Fruit fly (Drosophila melanogaster) whole organism, embryonic: ENCODE results near the gene CG10165.
A peak's percentile ranks its signal among the peaks of the same experiment; 100 is the strongest.

Source experiments
- ATbp ChIP-seq: fragments of 200-800 bp; sonication (Bioruptor generic); optimal IDR thresholded peaks from 2 replicates; lab custom pipeline; 2017; ENCODE audit warnings: missing biosample characterization, mild to moderate bottlenecking, missing genetic modification characterization, missing genetic modification reagents
- B-H2 ChIP-seq: fragments of 200-800 bp; sonication (Bioruptor generic); optimal IDR thresholded peaks from 2 replicates; lab custom pipeline; 2018; ENCODE audit warnings: missing biosample characterization, mild to moderate bottlenecking, missing genetic modification characterization
- BEAF-32 ChIP-seq: fragments of 200-800 bp; sonication (Bioruptor generic); optimal IDR thresholded peaks from 3 replicates; lab custom pipeline; 2017; ENCODE audit warnings: missing biosample characterization, missing genetic modification characterization, mild to moderate bottlenecking, moderate library complexity, missing genetic modification reagents
- Bgb ChIP-seq: fragments of 200-800 bp; sonication (Bioruptor generic); IDR thresholded peaks from 2 replicates; pipeline ENCODE4 v1.3.6; 2022; ENCODE audit warnings: missing biosample characterization, missing genetic modification characterization; ENCODE audit not compliant: partially characterized antibody
- Blimp-1 ChIP-seq: fragments of 200-800 bp; sonication (Bioruptor generic); optimal IDR thresholded peaks from 3 replicates; lab custom pipeline; 2018; ENCODE audit warnings: missing biosample characterization, missing genetic modification characterization, mild to moderate bottlenecking, moderate library complexity, missing genetic modification reagents
- CG11093 ChIP-seq: fragments of 200-800 bp; sonication (Bioruptor generic); IDR thresholded peaks from 3 replicates; pipeline ENCODE4 v1.3.6; 2022; ENCODE audit warnings: missing biosample characterization, missing genetic modification characterization
- CG11723 ChIP-seq: fragments of 200-800 bp; sonication (Bioruptor generic); optimal IDR thresholded peaks from 2 replicates; lab custom pipeline; 2017; ENCODE audit warnings: missing biosample characterization, mild to moderate bottlenecking, missing genetic modification characterization
- CG12155 ChIP-seq: fragments of 200-800 bp; sonication (Bioruptor generic); optimal IDR thresholded peaks from 3 replicates; lab custom pipeline; 2016; ENCODE audit warnings: missing biosample characterization, missing genetic modification characterization
- CG13894 ChIP-seq: fragments of 200-800 bp; sonication (Bioruptor generic); optimal IDR thresholded peaks from 3 replicates; lab custom pipeline; 2018; ENCODE audit warnings: missing biosample characterization, mild to moderate bottlenecking, missing genetic modification characterization, moderate library complexity
- CG14050 ChIP-seq: fragments of 200-800 bp; sonication (Bioruptor generic); IDR thresholded peaks from 3 replicates; pipeline ENCODE4 v1.3.6; 2022; ENCODE audit warnings: missing biosample characterization, missing genetic modification characterization
- CG16815 ChIP-seq: fragments of 200-800 bp; sonication (Bioruptor generic); optimal IDR thresholded peaks from 3 replicates; lab custom pipeline; 2017; ENCODE audit warnings: missing biosample characterization, mild to moderate bottlenecking, missing genetic modification characterization
- CG16863 ChIP-seq: fragments of 200-800 bp; sonication (Bioruptor generic); optimal IDR thresholded peaks from 3 replicates; lab custom pipeline; 2016; ENCODE audit warnings: missing biosample characterization, missing genetic modification characterization
- CG30020 ChIP-seq: fragments of 200-800 bp; optimal IDR thresholded peaks from 2 replicates; lab custom pipeline; 2019; ENCODE audit warnings: missing biosample characterization, mild to moderate bottlenecking, missing genetic modification characterization, moderate library complexity
- CG5180 ChIP-seq: fragments of 200-800 bp; sonication (Bioruptor generic); optimal IDR thresholded peaks from 3 replicates; lab custom pipeline; 2017; ENCODE audit warnings: missing biosample characterization, missing genetic modification characterization, mild to moderate bottlenecking, moderate library complexity, missing genetic modification reagents
- CG5245 ChIP-seq: fragments of 200-800 bp; sonication (Bioruptor generic); optimal IDR thresholded peaks from 3 replicates; lab custom pipeline; 2016; ENCODE audit warnings: missing biosample characterization, missing genetic modification characterization
- CG5953 ChIP-seq: fragments of 200-800 bp; sonication (Bioruptor generic); IDR thresholded peaks from 2 replicates; pipeline ENCODE4 v1.3.6; 2022; ENCODE audit warnings: missing biosample characterization, missing genetic modification characterization
- CG6765 ChIP-seq: fragments of 200-800 bp; sonication (Bioruptor generic); optimal IDR thresholded peaks from 3 replicates; lab custom pipeline; 2017; ENCODE audit warnings: missing biosample characterization, mild to moderate bottlenecking, missing genetic modification characterization
- CG7372 ChIP-seq: fragments of 200-800 bp; sonication (Bioruptor generic); IDR thresholded peaks from 2 replicates; pipeline ENCODE4 v1.3.6; 2022; ENCODE audit warnings: missing biosample characterization, missing genetic modification characterization
- CG7963 ChIP-seq: fragments of 200-800 bp; sonication (Bioruptor generic); IDR thresholded peaks from 3 replicates; pipeline ENCODE4 v1.3.6; 2022; ENCODE audit warnings: missing biosample characterization, missing genetic modification characterization; ENCODE audit not compliant: partially characterized antibody
- CG9727 ChIP-seq: fragments of 200-800 bp; sonication (Bioruptor generic); optimal IDR thresholded peaks from 3 replicates; lab custom pipeline; 2017; ENCODE audit warnings: missing biosample characterization, mild to moderate bottlenecking, missing genetic modification characterization
- Camta ChIP-seq: fragments of 200-800 bp; sonication (Bioruptor generic); optimal IDR thresholded peaks from 2 replicates; lab custom pipeline; 2016; ENCODE audit warnings: missing biosample characterization, missing genetic modification characterization
- CkIIα-i1 ChIP-seq: fragments of 200-800 bp; sonication (Bioruptor generic); IDR thresholded peaks from 2 replicates; pipeline ENCODE4 v1.3.6; 2022; ENCODE audit warnings: missing biosample characterization, missing genetic modification characterization
- H2.0 ChIP-seq: fragments of 200-800 bp; sonication (Bioruptor generic); IDR thresholded peaks from 2 replicates; pipeline ENCODE4 v1.3.6; 2022; ENCODE audit warnings: missing biosample characterization, missing genetic modification characterization
- Nf-YB ChIP-seq: fragments of 200-800 bp; sonication (Bioruptor generic); optimal IDR thresholded peaks from 3 replicates; lab custom pipeline; 2019; ENCODE audit warnings: missing biosample characterization, mild to moderate bottlenecking, missing genetic modification characterization, moderate library complexity
- PHDP ChIP-seq: fragments of 200-800 bp; sonication (Bioruptor generic); optimal IDR thresholded peaks from 3 replicates; lab custom pipeline; 2018; ENCODE audit warnings: missing biosample characterization, mild to moderate bottlenecking, missing genetic modification characterization, moderate library complexity
- Pdp1 ChIP-seq, 2 experiments: fragments of 200-800 bp; sonication (Bioruptor generic); optimal IDR thresholded peaks; 3 replicates each; lab custom pipeline; 2016; ENCODE audit warnings: missing biosample characterization in 2 of 2, missing genetic modification characterization in 2 of 2, mild to moderate bottlenecking in 1 of 2, moderate library complexity in 1 of 2
- Scr ChIP-seq: fragments of 200-800 bp; sonication (Bioruptor generic); IDR thresholded peaks from 2 replicates; pipeline ENCODE4 v1.3.6; 2022; ENCODE audit warnings: missing biosample characterization, missing genetic modification characterization; ENCODE audit not compliant: partially characterized antibody
- Sry-β ChIP-seq: fragments of 200-800 bp; sonication (Bioruptor generic); optimal IDR thresholded peaks from 2 replicates; lab custom pipeline; 2018; ENCODE audit warnings: missing biosample characterization, mild to moderate bottlenecking, missing genetic modification characterization, moderate library complexity
- Stat92E ChIP-seq, 3 experiments: fragments of >200 bp in 2 of 3; fragments of 200-800 bp in 1 of 3; sonication (Bioruptor generic) in 1 of 3; optimal IDR thresholded peaks; 2 replicates each; lab custom pipeline; 2017 to 2019; ENCODE audit warnings: missing biosample characterization in 3 of 3, missing genetic modification characterization in 3 of 3, mild to moderate bottlenecking in 1 of 3, moderate library complexity in 1 of 3
- TFAM ChIP-seq: fragments of 200-800 bp; sonication (Bioruptor generic); optimal IDR thresholded peaks from 2 replicates; lab custom pipeline; 2017; ENCODE audit warnings: missing biosample characterization, missing genetic modification characterization, inconsistent platforms
- Trl ChIP-seq, 3 experiments: fragments of >200 bp in 2 of 3; fragments of 200-800 bp in 1 of 3; sonication (Bioruptor generic) in 1 of 3; optimal IDR thresholded peaks; 2 replicates in 1 of 3; 3 replicates in 2 of 3; lab custom pipeline; 2016 to 2017; ENCODE audit warnings: missing biosample characterization in 1 of 3, missing genetic modification characterization in 1 of 3
- Xrp1 ChIP-seq: fragments of 200-800 bp; sonication (Bioruptor generic); IDR thresholded peaks from 2 replicates; pipeline ENCODE4 v1.3.6; 2022; ENCODE audit warnings: missing biosample characterization, missing genetic modification characterization
- YL-1 ChIP-seq: fragments of 200-800 bp; sonication (Bioruptor generic); optimal IDR thresholded peaks from 3 replicates; lab custom pipeline; 2017; ENCODE audit warnings: missing biosample characterization, mild to moderate bottlenecking, missing genetic modification characterization
- amos ChIP-seq: fragments of 200-800 bp; sonication (Bioruptor generic); IDR thresholded peaks from 2 replicates; pipeline ENCODE4 v1.3.6; 2022; ENCODE audit warnings: missing biosample characterization, missing genetic modification characterization; ENCODE audit not compliant: partially characterized antibody
- ash1 ChIP-seq: fragments of 200-800 bp; sonication (Bioruptor generic); optimal IDR thresholded peaks from 2 replicates; lab custom pipeline; 2018; ENCODE audit warnings: missing biosample characterization, mild to moderate bottlenecking, missing genetic modification characterization
- cad ChIP-seq: fragments of >200 bp; optimal IDR thresholded peaks from 2 replicates; lab custom pipeline; 2017; ENCODE audit warnings: missing biosample characterization, missing genetic modification characterization
- chinmo ChIP-seq: fragments of 200-800 bp; sonication (Bioruptor generic); IDR thresholded peaks from 4 replicates; pipeline ENCODE4 v1.3.6; 2022; ENCODE audit warnings: missing biosample characterization, missing genetic modification characterization; ENCODE audit not compliant: partially characterized antibody
- chn ChIP-seq: fragments of 200-800 bp; sonication (Bioruptor generic); optimal IDR thresholded peaks from 2 replicates; lab custom pipeline; 2016; ENCODE audit warnings: missing biosample characterization, missing genetic modification characterization
- crc ChIP-seq: fragments of 200-800 bp; sonication (Bioruptor generic); optimal IDR thresholded peaks from 2 replicates; lab custom pipeline; 2016; ENCODE audit warnings: missing biosample characterization, missing genetic modification characterization
- croc ChIP-seq: fragments of 200-800 bp; sonication (Bioruptor generic); conservative IDR thresholded peaks from 3 replicates; pipeline ENCODE4 v1.3.6; 2022; ENCODE audit warnings: missing biosample characterization, missing genetic modification characterization
- dmrt11E ChIP-seq: fragments of 200-800 bp; sonication (Bioruptor generic); optimal IDR thresholded peaks from 3 replicates; lab custom pipeline; 2018; ENCODE audit warnings: missing biosample characterization, mild to moderate bottlenecking, missing genetic modification characterization, moderate library complexity
- ems ChIP-seq: fragments of 200-800 bp; sonication (Bioruptor generic); optimal IDR thresholded peaks from 3 replicates; lab custom pipeline; 2016; ENCODE audit warnings: missing biosample characterization, missing genetic modification characterization
- fru ChIP-seq: fragments of >200 bp; optimal IDR thresholded peaks from 2 replicates; lab custom pipeline; 2017
- gce ChIP-seq: fragments of 200-800 bp; sonication (Bioruptor generic); IDR thresholded peaks from 3 replicates; pipeline ENCODE4 v1.3.6; 2022; ENCODE audit warnings: missing biosample characterization, missing genetic modification characterization
- gsb-n ChIP-seq: fragments of 200-800 bp; sonication (Bioruptor generic); optimal IDR thresholded peaks from 3 replicates; lab custom pipeline; 2018; ENCODE audit warnings: missing biosample characterization, mild to moderate bottlenecking, missing genetic modification characterization
- rib ChIP-seq: fragments of 200-800 bp; sonication (Bioruptor generic); IDR thresholded peaks from 2 replicates; pipeline ENCODE4 v1.3.6; 2022; ENCODE audit warnings: missing biosample characterization, missing genetic modification characterization
- ro ChIP-seq: fragments of 200-800 bp; sonication (Bioruptor generic); IDR thresholded peaks from 2 replicates; pipeline ENCODE4 v1.3.6; 2022; ENCODE audit warnings: missing biosample characterization, missing genetic modification characterization
- sd ChIP-seq: fragments of 200-800 bp; sonication (Bioruptor generic); optimal IDR thresholded peaks from 3 replicates; lab custom pipeline; 2018; ENCODE audit warnings: missing biosample characterization, mild to moderate bottlenecking, missing genetic modification characterization, moderate library complexity
- wor ChIP-seq: fragments of 200-800 bp; sonication (Bioruptor generic); IDR thresholded peaks from 2 replicates; pipeline ENCODE4 v1.3.6; 2022; ENCODE audit warnings: missing biosample characterization, missing genetic modification characterization
- zfh1 ChIP-seq: fragments of 200-800 bp; sonication (Bioruptor generic); IDR thresholded peaks from 3 replicates; pipeline ENCODE4 v1.3.6; 2022; ENCODE audit warnings: missing biosample characterization, missing genetic modification characterization
- zfh2 ChIP-seq: fragments of 200-800 bp; sonication (Bioruptor generic); optimal IDR thresholded peaks from 2 replicates; lab custom pipeline; 2016; ENCODE audit warnings: missing biosample characterization, missing genetic modification characterization

CG10165 gene

dm6 chr2L:19526316-19526715 is 3.8 kb downstream of the CG10165 start, which contains the start of the genes Dpm1 and CG10137 (continued):
- TF ChIP-seq ATbp (GFP tag; lab: Kevin White, UChicago) (no peak), BEAF-32 (GFP tag; lab: Kevin White, UChicago) (peak; percentile 82), chn (no peak), H2.0 (GFP tag; lab: Robert Waterston, UW) (no peak), Trl (optimal IDR thresholded peaks at IDR 0.05; lab: Kevin White, UChicago) (no peak), Trl (GFP tag; optimal IDR thresholded peaks at IDR 0.05; lab: Kevin White, UChicago) (no peak), Xrp1 (GFP tag; lab: Robert Waterston, UW) (no peak), fru (lab: Kevin White, UChicago) (no peak), YL-1 (peak; percentile 35), crc (GFP tag; lab: Kevin White, UChicago) (no peak), Sry-β (GFP tag; lab: Kevin White, UChicago) (no peak), ems (GFP tag; lab: Kevin White, UChicago) (no peak), Blimp-1 (GFP tag; lab: Kevin White, UChicago) (no peak), TFAM (no peak), CG5180 (GFP tag; lab: Kevin White, UChicago) (no peak), CkIIα-i1 (GFP tag; lab: Robert Waterston, UW) (no peak), CG5245 (no peak), gsb-n (tag; lab: Kevin White, UChicago) (peak; percentile 67), CG14050 (GFP tag; lab: Robert Waterston, UW) (no peak), CG13894 (no peak), sd (tag; lab: Kevin White, UChicago) (peak; percentile 11), Bgb (GFP tag; lab: Robert Waterston, UW) (peak; percentile 73), dmrt11E (no peak), chinmo (0 out of 4 replicates have a peak, but pooled peaks have one; percentile 43), CG11093 (GFP tag; lab: Robert Waterston, UW) (no peak), CG7963 (GFP tag; lab: Robert Waterston, UW) (no peak), CG9727 (GFP tag; lab: Kevin White, UChicago) (no peak), CG5953 (no peak), Stat92E (GFP tag; optimal IDR thresholded peaks at IDR 0.05; lab: Kevin White, UChicago) (no peak), CG16815 (GFP tag; lab: Kevin White, UChicago) (no peak), cad (GFP tag; lab: Kevin White, UChicago) (no peak), croc (GFP tag; lab: Robert Waterston, UW) (no peak), CG12155 (GFP tag; lab: Kevin White, UChicago) (no peak), CG30020 (tag; lab: Kevin White, UChicago) (peak; percentile 29), PHDP (tag; lab: Kevin White, UChicago) (peak; percentile 1), ro (no peak), zfh1 (GFP tag; lab: Robert Waterston, UW) (no peak), Nf-YB (GFP tag; lab: Kevin White, UChicago) (no peak), wor (GFP tag; lab: Robert Waterston, UW) (no peak), B-H2 (no peak), CG6765 (GFP tag; lab: Kevin White, UChicago) (no peak), ash1 (no peak), zfh2 (no peak), Camta (GFP tag; lab: Kevin White, UChicago) (no peak), CG16863 (GFP tag; lab: Kevin White, UChicago) (no peak), gce (no peak), CG7372 (GFP tag; lab: Robert Waterston, UW) (no peak), amos (GFP tag; lab: Robert Waterston, UW) (peak; percentile 70), Pdp1 (GFP tag; optimal IDR thresholded peaks at IDR 0.05; lab: Kevin White, UChicago) (no peak), Scr (GFP tag; lab: Robert Waterston, UW) (peak; percentile 81), rib (GFP tag; lab: Robert Waterston, UW) (no peak), CG11723 (GFP tag; lab: Kevin White, UChicago) (no peak)
